Fruit fly (Drosophila melanogaster): ENCODE data around the gene COX6AL2.

- TF ChIP-seq psq (optimal IDR thresholded peaks at IDR 0.05), result no peak
- TF ChIP-seq Myc (optimal IDR thresholded peaks at IDR 0.05), result no peak
- no peak for TF ChIP-seq h (optimal IDR thresholded peaks at IDR 0.05)
- no peak for TF ChIP-seq Sin3A (optimal IDR thresholded peaks at IDR 0.05)
- no peak for TF ChIP-seq ttk (optimal IDR thresholded peaks at IDR 0.05)
- no peak for TF ChIP-seq insv (optimal IDR thresholded peaks at IDR 0.05)
Measured at dm6 chr3L:18865447-18866367, 48.2 kb downstream of the COX6AL2 start, which contains the start of gene CG14074.
